Fruit fly (Drosophila melanogaster): ENCODE results near the gene ClpP.

dm6 chr2L:10310614-10311382 lies 45.8 kb upstream of the ClpP start, which contains the start of gene Cdk5alpha:
- TF ChIP-seq Mnt (GFP tag; optimal IDR thresholded peaks at IDR 0.05) (no peak), CG5204 (GFP tag; optimal IDR thresholded peaks at IDR 0.05) (no peak), CG7045 (GFP tag; optimal IDR thresholded peaks at IDR 0.05) (no peak), CG7101 (tag; optimal IDR thresholded peaks at IDR 0.05) (no peak), cic (GFP tag; optimal IDR thresholded peaks at IDR 0.05) (peak; percentile 3), Clk (GFP tag; optimal IDR thresholded peaks at IDR 0.05) (no peak), ovo (GFP tag; optimal IDR thresholded peaks at IDR 0.05) (no peak)

All from whole organism, adult.